Worm (Caenorhabditis elegans): ENCODE measurements around the gene C43F9.7.

DNA sequence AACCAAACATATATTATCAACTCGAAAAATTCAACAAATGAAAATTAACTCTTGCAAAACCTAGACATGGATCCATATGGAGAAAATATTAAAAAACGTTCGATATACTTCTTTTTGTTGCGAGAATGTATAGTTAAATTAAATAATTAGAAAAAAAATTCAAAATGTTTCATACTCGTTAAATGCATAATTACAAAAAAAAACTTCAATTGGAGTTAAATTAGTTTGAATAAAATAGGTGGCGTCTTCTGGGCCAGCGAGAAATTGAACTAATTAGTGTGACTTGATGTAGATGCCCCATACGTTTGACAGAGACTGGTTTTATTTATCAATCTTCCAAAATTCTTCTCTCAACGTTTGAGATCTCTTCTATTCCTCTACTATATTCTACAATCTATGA is 15.1 kb downstream of the C43F9.7 start, which contains the start of gene lgc-43:
- TF ChIP-seq lsy-2 (tag; optimal IDR thresholded peaks at IDR 0.05) (no peak), nhr-77 (tag; optimal IDR thresholded peaks at IDR 0.05) (no peak), lir-3 (tag; optimal IDR thresholded peaks at IDR 0.05) (no peak), ces-1 (GFP tag; optimal IDR thresholded peaks at IDR 0.05) (no peak), ama-1 (optimal IDR thresholded peaks at IDR 0.05) (no peak), Y5F2A.4 (GFP tag; optimal IDR thresholded peaks at IDR 0.05) (no peak)
